Worm (Caenorhabditis elegans) whole organism, L3 larva: ENCODE data around the gene Y69A2AR.16.

Source experiments
- aly-2 ChIP-seq: fragments of 150-350 bp; optimal IDR thresholded peaks from 2 replicates; lab custom pipeline; 2014; ENCODE audit warnings: missing biosample characterization, missing genetic modification characterization
- lin-15B ChIP-seq: fragments of 150-350 bp; optimal IDR thresholded peaks from 2 replicates; lab custom pipeline; 2014; ENCODE audit warnings: missing biosample characterization, missing genetic modification characterization
- nhr-11 ChIP-seq: fragments of 150-350 bp; optimal IDR thresholded peaks from 2 replicates; lab custom pipeline; 2014; ENCODE audit warnings: missing biosample characterization, missing genetic modification characterization
- nhr-12 ChIP-seq: fragments of 150-350 bp; optimal IDR thresholded peaks from 2 replicates; lab custom pipeline; 2014; ENCODE audit warnings: missing biosample characterization, missing genetic modification characterization
- nhr-76 ChIP-seq: fragments of 150-350 bp; sonication (generic microtip); optimal IDR thresholded peaks from 5 replicates; lab custom pipeline; 2014; ENCODE audit warnings: missing biosample characterization, missing genetic modification characterization
- pha-4 ChIP-seq: fragments of 150-350 bp; optimal IDR thresholded peaks from 2 replicates; lab custom pipeline; 2014; ENCODE audit warnings: missing biosample characterization, missing genetic modification reagents, missing genetic modification characterization
- unc-62 ChIP-seq: fragments of 150-350 bp; sonication (generic microtip); optimal IDR thresholded peaks from 4 replicates; lab custom pipeline; 2014; ENCODE audit warnings: missing biosample characterization, missing genetic modification reagents, missing genetic modification characterization

Gene Y69A2AR.16

ce11 chrIV:2572107-2572506, 74.5 kb downstream of the Y69A2AR.16 start, which contains the start of gene Y69A2AR.51:
Gene Y69A2AR.51, plus strand, starts transcription at chrIV:2572407.
- TF ChIP-seq pha-4 (tag; lab: Kevin White, UChicago) (no peak), aly-2 (no peak), lin-15B (tag; lab: Kevin White, UChicago) (no peak), nhr-12 (tag; lab: Kevin White, UChicago) (no peak), nhr-76 (no peak), unc-62 (GFP tag; lab: Kevin White, UChicago) (no peak)

DNA sequence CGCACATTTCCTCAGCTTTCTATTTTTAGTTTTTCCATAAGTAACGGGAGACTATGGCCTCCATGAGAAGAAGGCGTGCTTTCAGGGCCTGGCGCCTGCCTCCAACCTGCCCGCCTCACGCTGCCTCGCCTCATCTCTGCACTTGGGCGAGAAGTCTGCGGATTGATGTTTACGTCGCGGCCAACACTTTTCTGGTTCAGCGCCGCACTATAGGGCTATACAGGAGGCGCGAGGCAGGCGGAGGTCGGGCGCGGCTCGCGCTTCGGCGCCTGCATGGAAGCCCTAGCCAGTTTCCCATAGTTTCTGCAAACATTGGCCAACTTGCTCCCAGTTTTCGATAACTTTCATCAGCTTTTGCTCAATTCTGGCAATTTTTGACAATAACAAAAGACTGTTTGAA, 75.5 kb downstream of the Y69A2AR.16 start:
- no peak for TF ChIP-seq nhr-11 (tag; lab: Kevin White, UChicago)
